Worm (Caenorhabditis elegans) whole organism, mixed stage, embryonic: ENCODE data around the gene gar-1.
A peak's percentile ranks its signal among the peaks of the same experiment; 100 is the strongest.

Source experiments
- M03D4.4 ChIP-seq: sonication (generic microtip); optimal IDR thresholded peaks from 2 replicates; lab custom pipeline; 2017; ENCODE audit warnings: mild to moderate bottlenecking, missing genetic modification characterization, missing compliant biosample characterization
- bed-3 ChIP-seq: fragments of 200-800 bp; sonication (Bioruptor generic); optimal IDR thresholded peaks from 3 replicates; lab custom pipeline; 2018; ENCODE audit warnings: mild to moderate bottlenecking, missing genetic modification characterization, moderate library complexity, missing compliant biosample characterization
- blmp-1 ChIP-seq: fragments of 150-350 bp; optimal IDR thresholded peaks from 2 replicates; lab custom pipeline; 2014; ENCODE audit warnings: missing biosample characterization, missing genetic modification characterization
- ceh-39 ChIP-seq: fragments of 150-350 bp; optimal IDR thresholded peaks from 2 replicates; lab custom pipeline; 2014; ENCODE audit warnings: missing biosample characterization, missing genetic modification characterization
- ceh-83 ChIP-seq: fragments of 200-800 bp; sonication (Bioruptor generic); optimal IDR thresholded peaks from 2 replicates; lab custom pipeline; 2018; ENCODE audit warnings: mild to moderate bottlenecking, missing genetic modification characterization, missing compliant biosample characterization
- ces-1 ChIP-seq: fragments of 150-350 bp; optimal IDR thresholded peaks from 2 replicates; lab custom pipeline; 2014; ENCODE audit warnings: missing biosample characterization, missing genetic modification reagents, missing genetic modification characterization
- cnd-1 ChIP-seq: fragments of 200-800 bp; sonication (Bioruptor generic); optimal IDR thresholded peaks from 2 replicates; lab custom pipeline; 2018; ENCODE audit warnings: mild to moderate bottlenecking, missing genetic modification characterization, missing compliant biosample characterization
- drap-1 ChIP-seq: fragments of 200-800 bp; sonication (Bioruptor generic); optimal IDR thresholded peaks from 3 replicates; lab custom pipeline; 2018; ENCODE audit warnings: mild to moderate bottlenecking, missing genetic modification characterization, missing compliant biosample characterization
- elt-3 ChIP-seq: fragments of 150-350 bp; optimal IDR thresholded peaks from 2 replicates; lab custom pipeline; 2014; ENCODE audit warnings: missing biosample characterization, missing genetic modification characterization
- flh-1 ChIP-seq: fragments of 200-800 bp; sonication (Bioruptor generic); optimal IDR thresholded peaks from 2 replicates; lab custom pipeline; 2018; ENCODE audit warnings: mild to moderate bottlenecking, missing genetic modification characterization, moderate library complexity, missing compliant biosample characterization
- ham-2 ChIP-seq: fragments of 200-800 bp; sonication (Bioruptor generic); optimal IDR thresholded peaks from 2 replicates; lab custom pipeline; 2018; ENCODE audit warnings: mild to moderate bottlenecking, missing genetic modification characterization, missing compliant biosample characterization
- hlh-1 ChIP-seq: fragments of 150-350 bp; optimal IDR thresholded peaks from 2 replicates; lab custom pipeline; 2014; ENCODE audit warnings: missing biosample characterization, missing genetic modification reagents, missing genetic modification characterization
- lin-32 ChIP-seq: fragments of 200-800 bp; sonication (Bioruptor generic); optimal IDR thresholded peaks from 2 replicates; lab custom pipeline; 2018; ENCODE audit warnings: mild to moderate bottlenecking, missing genetic modification characterization, missing compliant biosample characterization
- lsy-2 ChIP-seq: fragments of 150-350 bp; optimal IDR thresholded peaks from 2 replicates; lab custom pipeline; 2014; ENCODE audit warnings: missing biosample characterization, missing genetic modification characterization
- mep-1 ChIP-seq: fragments of 150-350 bp; optimal IDR thresholded peaks from 2 replicates; lab custom pipeline; 2017; ENCODE audit warnings: missing biosample characterization, missing genetic modification reagents, missing genetic modification characterization, inconsistent platforms
- mls-2 ChIP-seq: sonication (generic microtip); optimal IDR thresholded peaks from 2 replicates; lab custom pipeline; 2016; ENCODE audit warnings: mild to moderate bottlenecking, missing genetic modification characterization, moderate library complexity, missing compliant biosample characterization
- nhr-2 ChIP-seq: fragments of 150-350 bp; optimal IDR thresholded peaks from 2 replicates; lab custom pipeline; 2014; ENCODE audit warnings: missing biosample characterization, missing genetic modification characterization
- nhr-28 ChIP-seq: fragments of 150-350 bp; optimal IDR thresholded peaks from 2 replicates; lab custom pipeline; 2014; ENCODE audit warnings: missing biosample characterization, missing genetic modification characterization
- nhr-76 ChIP-seq: sonication (generic microtip); optimal IDR thresholded peaks from 2 replicates; lab custom pipeline; 2017; ENCODE audit warnings: missing biosample characterization, missing genetic modification characterization
- sem-2 ChIP-seq: fragments of 200-800 bp; sonication (Bioruptor generic); optimal IDR thresholded peaks from 2 replicates; lab custom pipeline; 2018; ENCODE audit warnings: mild to moderate bottlenecking, missing genetic modification characterization, missing compliant biosample characterization
- snpc-4 ChIP-seq: fragments of 150-350 bp; optimal IDR thresholded peaks from 2 replicates; lab custom pipeline; 2014; ENCODE audit warnings: missing biosample characterization, missing genetic modification characterization
- sptf-1 ChIP-seq: sonication (generic microtip); optimal IDR thresholded peaks from 2 replicates; lab custom pipeline; 2017; ENCODE audit warnings: mild to moderate bottlenecking, missing genetic modification characterization, moderate library complexity, missing compliant biosample characterization
- tbx-8 ChIP-seq: fragments of 200-800 bp; sonication (Bioruptor generic); optimal IDR thresholded peaks from 2 replicates; lab custom pipeline; 2018; ENCODE audit warnings: mild to moderate bottlenecking, missing genetic modification characterization, moderate library complexity, missing compliant biosample characterization
- unc-120 ChIP-seq: sonication (generic microtip); optimal IDR thresholded peaks from 2 replicates; lab custom pipeline; 2017; ENCODE audit warnings: missing genetic modification characterization, missing compliant biosample characterization; ENCODE audit not compliant: poor library complexity, severe bottlenecking
- unc-39 ChIP-seq: fragments of 150-350 bp; optimal IDR thresholded peaks from 2 replicates; lab custom pipeline; 2014; ENCODE audit warnings: missing biosample characterization, missing genetic modification characterization
- unc-62 ChIP-seq: fragments of 150-350 bp; optimal IDR thresholded peaks from 2 replicates; lab custom pipeline; 2014; ENCODE audit warnings: missing biosample characterization, missing genetic modification reagents, missing genetic modification characterization
- zip-8 ChIP-seq: fragments of 150-350 bp; optimal IDR thresholded peaks from 2 replicates; lab custom pipeline; 2014; ENCODE audit warnings: missing biosample characterization, missing genetic modification characterization
- ztf-11 ChIP-seq: fragments of 150-350 bp; optimal IDR thresholded peaks from 2 replicates; lab custom pipeline; 2014; ENCODE audit warnings: missing biosample characterization, missing genetic modification characterization

gar-1 gene

DNA sequence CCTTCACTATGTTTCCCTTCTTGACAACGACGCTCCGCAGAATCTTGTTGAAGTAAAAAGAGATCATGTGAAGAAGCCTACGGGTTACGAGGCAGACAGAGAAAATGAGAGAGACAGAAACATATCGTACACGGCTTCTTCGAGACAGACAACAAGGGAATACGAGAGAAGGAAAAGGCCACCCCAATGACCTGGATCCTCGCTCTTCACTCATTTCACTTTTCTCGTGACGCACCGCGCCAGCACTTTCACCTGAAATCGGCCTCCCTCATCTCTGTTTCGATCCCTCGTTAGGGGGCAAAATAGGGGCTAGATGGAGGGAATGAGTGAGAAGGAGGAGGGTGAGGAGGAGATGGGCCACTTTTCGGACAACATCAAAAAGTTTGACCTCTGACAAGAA is 30.6 kb upstream of the gar-1 start:
- TF ChIP-seq ham-2 (peak; percentile 61), lin-32 (GFP tag; lab: Kevin White, UChicago) (no peak), drap-1 (GFP tag; lab: Kevin White, UChicago) (no peak), blmp-1 (tag; lab: Kevin White, UChicago) (peak; percentile 90), zip-8 (tag; lab: Kevin White, UChicago) (no peak), nhr-28 (no peak)
- TF ChIP-seq, all 35 proteins: peak for 2

- no peak for TF ChIP-seq ham-2
- no peak for TF ChIP-seq snpc-4
- TF ChIP-seq nhr-76 = no peak
- TF ChIP-seq elt-3 = peak; percentile 65
- no peak for TF ChIP-seq drap-1 (GFP tag; lab: Kevin White, UChicago)
- TF ChIP-seq, all 35 proteins: peak for 1
Observed at ce11 chrX:6514466-6514865, 29.8 kb upstream of the gar-1 start.

DNA sequence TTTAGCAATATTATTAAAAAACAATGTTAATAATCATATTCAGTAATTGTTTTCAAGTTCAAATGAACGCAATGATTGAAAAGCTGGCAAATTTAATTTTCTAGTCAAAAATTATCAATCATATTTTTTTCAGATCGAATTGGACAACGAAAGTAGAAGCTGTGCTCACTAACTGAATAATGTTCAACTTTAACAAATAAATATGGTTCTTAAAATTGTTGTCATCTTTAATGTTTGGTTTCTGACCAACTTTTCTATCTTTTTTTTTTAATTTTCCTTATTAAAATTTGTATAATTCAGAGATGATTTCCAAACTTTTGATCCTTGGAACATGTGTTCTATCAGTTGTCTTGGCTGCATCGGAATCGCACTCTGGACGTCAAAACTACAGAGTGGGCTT is 27.3 kb upstream of the gar-1 start, which contains the start of gene ttr-35:
Gene ttr-35, plus strand, starts transcription at position 301 of the 400 bp plus-strand sequence.
- TF ChIP-seq snpc-4 (no peak), flh-1 (GFP tag; lab: Kevin White, UChicago) (no peak), M03D4.4 (tag; lab: Kevin White, UChicago) (no peak), blmp-1 (tag; lab: Kevin White, UChicago) (no peak), unc-120 (no peak), drap-1 (GFP tag; lab: Kevin White, UChicago) (no peak), tbx-8 (no peak), hlh-1 (no peak), unc-62 (GFP tag; lab: Kevin White, UChicago) (no peak), ztf-11 (no peak), bed-3 (GFP tag; lab: Kevin White, UChicago) (no peak), lin-32 (GFP tag; lab: Kevin White, UChicago) (no peak), mls-2 (tag; lab: Kevin White, UChicago) (no peak), mep-1 (no peak), sem-2 (GFP tag; lab: Kevin White, UChicago) (no peak), nhr-28 (no peak), sptf-1 (tag; lab: Kevin White, UChicago) (no peak), unc-39 (tag; lab: Kevin White, UChicago) (no peak), lsy-2 (tag; lab: Kevin White, UChicago) (no peak)

DNA sequence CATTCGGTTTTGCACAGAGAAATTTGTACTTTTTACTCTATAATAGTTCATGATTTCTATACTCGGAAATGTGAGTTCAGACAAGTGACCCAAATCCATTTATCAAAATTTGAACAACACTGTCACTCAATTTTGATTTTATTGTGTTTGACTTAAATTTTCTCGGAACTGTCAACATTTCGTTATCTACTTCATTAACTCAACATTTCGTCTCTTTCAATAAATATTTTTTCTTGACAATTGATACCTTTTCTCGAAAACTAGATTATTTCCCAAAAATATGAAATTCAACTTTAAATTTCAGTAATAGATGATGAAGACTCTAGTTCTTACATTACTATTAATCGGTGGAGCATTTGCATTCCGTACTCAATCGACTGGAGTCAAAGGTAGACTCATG is 25.9 kb upstream of the gar-1 start, which contains the start of gene ttr-36:
Gene ttr-36, plus strand, starts transcription at position 301 of the 400 bp plus-strand sequence.
- TF ChIP-seq blmp-1 (tag; lab: Kevin White, UChicago) (no peak), mls-2 (tag; lab: Kevin White, UChicago) (no peak), nhr-2 (tag; lab: Kevin White, UChicago) (no peak), cnd-1 (tag; lab: Kevin White, UChicago) (no peak), zip-8 (tag; lab: Kevin White, UChicago) (no peak), bed-3 (GFP tag; lab: Kevin White, UChicago) (no peak), nhr-76 (no peak), sptf-1 (tag; lab: Kevin White, UChicago) (no peak)

DNA sequence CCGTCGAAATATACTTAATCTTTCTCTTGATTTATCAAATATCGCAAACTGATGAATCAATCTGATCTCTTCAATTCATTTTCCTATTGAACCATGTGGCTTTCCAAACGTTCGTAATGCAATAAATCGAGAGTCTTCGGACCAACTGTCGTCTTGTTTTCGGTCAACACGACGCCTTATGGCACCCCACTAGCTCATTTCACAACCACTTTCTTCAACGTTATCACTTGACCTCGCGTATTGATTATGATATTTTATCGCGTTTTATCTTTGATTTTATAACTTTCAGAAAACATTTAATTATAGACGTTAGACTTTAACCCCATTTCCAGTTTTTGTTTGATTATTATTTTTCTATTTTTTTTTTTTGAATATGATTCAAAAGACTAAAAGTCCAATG is 25.1 kb upstream of the gar-1 start:
- peak; percentile 69 for TF ChIP-seq unc-62 (GFP tag; lab: Kevin White, UChicago)
- TF ChIP-seq blmp-1 (tag; lab: Kevin White, UChicago) = no peak
- TF ChIP-seq unc-120 = peak; percentile 73
- no peak for TF ChIP-seq drap-1 (GFP tag; lab: Kevin White, UChicago)
- peak; percentile 98 for TF ChIP-seq hlh-1

DNA sequence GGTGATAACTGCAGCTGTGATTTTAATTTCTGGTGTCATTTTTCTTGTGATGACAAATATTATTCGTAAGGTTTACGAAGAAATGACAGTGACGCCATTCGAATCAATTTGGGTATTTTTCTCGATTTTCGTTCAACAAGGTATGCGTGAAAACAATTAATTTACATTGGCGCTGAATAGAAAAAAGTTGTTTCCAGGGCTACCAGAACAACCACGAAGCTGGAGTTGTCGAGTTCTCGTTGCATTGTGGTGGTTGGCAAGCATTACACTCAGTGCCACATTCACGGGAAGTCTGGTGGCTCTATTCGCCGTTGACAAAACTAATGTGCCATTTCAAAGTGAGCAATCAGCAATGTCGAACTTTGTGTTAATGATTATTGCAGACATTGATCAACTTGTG is 23.1 kb upstream of the gar-1 start:
- TF ChIP-seq elt-3 = no peak
- peak; percentile 51 for TF ChIP-seq hlh-1

DNA sequence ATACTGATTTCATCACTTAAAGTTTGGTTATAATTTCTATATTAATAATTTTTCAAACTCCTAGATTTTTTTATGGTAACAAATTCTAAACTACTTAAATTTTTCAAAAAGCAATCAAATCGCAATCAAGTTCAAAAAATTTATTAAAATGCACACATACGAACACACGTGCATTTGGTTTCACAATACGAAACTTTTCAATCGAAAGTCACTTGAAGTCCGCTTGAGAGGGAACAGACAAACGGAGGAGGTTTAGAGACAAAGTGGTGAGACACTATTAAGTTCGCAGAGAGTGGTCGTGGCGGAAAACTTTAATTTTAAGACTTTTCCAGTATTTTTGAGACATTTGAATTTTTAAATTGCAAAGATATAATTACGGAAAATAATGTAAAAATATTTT is 21.0 kb upstream of the gar-1 start, which contains the start of gene glr-8:
Gene glr-8, plus strand, starts transcription at position 319 of the 400 bp plus-strand sequence.
- no peak for TF ChIP-seq ces-1 (GFP tag; lab: Kevin White, UChicago)
- TF ChIP-seq ceh-83 (GFP tag; lab: Kevin White, UChicago) = no peak
- no peak for TF ChIP-seq lin-32 (GFP tag; lab: Kevin White, UChicago)
- no peak for TF ChIP-seq unc-62 (GFP tag; lab: Kevin White, UChicago)
- no peak for TF ChIP-seq ham-2
- no peak for TF ChIP-seq ceh-39
- TF ChIP-seq nhr-2 (tag; lab: Kevin White, UChicago) = no peak
